Fruit fly (Drosophila melanogaster) whole organism, prepupa: ENCODE data around the gene CG13390.

ENCODE experiments used
- CG10669 ChIP-seq: fragments of 200-800 bp; sonication (Bioruptor generic); optimal IDR thresholded peaks from 3 replicates; lab custom pipeline; 2018; ENCODE audit warnings: missing biosample characterization, mild to moderate bottlenecking, missing genetic modification characterization, moderate library complexity
- CG11294 ChIP-seq: fragments of 200-800 bp; sonication (Bioruptor generic); IDR thresholded peaks from 2 replicates; pipeline ENCODE4 v1.3.6; 2022; ENCODE audit warnings: missing biosample characterization, missing genetic modification characterization
- CG11762 ChIP-seq: fragments of 200-800 bp; sonication (Bioruptor generic); optimal IDR thresholded peaks from 3 replicates; lab custom pipeline; 2016; ENCODE audit warnings: missing biosample characterization, missing genetic modification characterization; ENCODE audit not compliant: insufficient read depth
- CG11902 ChIP-seq: fragments of 200-800 bp; sonication (Bioruptor generic); optimal IDR thresholded peaks from 3 replicates; lab custom pipeline; 2016; ENCODE audit warnings: missing biosample characterization, missing genetic modification characterization
- CG15336 ChIP-seq: fragments of 200-800 bp; sonication (Bioruptor generic); IDR thresholded peaks from 2 replicates; pipeline ENCODE4 v1.3.6; 2022; ENCODE audit warnings: missing biosample characterization, missing genetic modification characterization
- CG1621 ChIP-seq: fragments of 200-800 bp; sonication (Bioruptor generic); optimal IDR thresholded peaks from 3 replicates; lab custom pipeline; 2018; ENCODE audit warnings: missing biosample characterization, mild to moderate bottlenecking, missing genetic modification characterization
- CG16779 ChIP-seq: fragments of 200-800 bp; sonication (Bioruptor generic); optimal IDR thresholded peaks from 3 replicates; lab custom pipeline; 2017; ENCODE audit warnings: missing biosample characterization, mild to moderate bottlenecking, missing genetic modification characterization
- CG3032 ChIP-seq: fragments of 200-800 bp; optimal IDR thresholded peaks from 2 replicates; lab custom pipeline; 2019; ENCODE audit warnings: missing biosample characterization, mild to moderate bottlenecking, missing genetic modification characterization, moderate library complexity
- CG3919 ChIP-seq: fragments of 200-800 bp; sonication (Bioruptor generic); optimal IDR thresholded peaks from 3 replicates; lab custom pipeline; 2016; ENCODE audit warnings: missing biosample characterization, missing genetic modification characterization
- CG6163 ChIP-seq: fragments of 200-800 bp; sonication (Bioruptor generic); IDR thresholded peaks from 3 replicates; pipeline ENCODE4 v1.3.6; 2022; ENCODE audit warnings: missing biosample characterization, missing genetic modification characterization
- CG6276 ChIP-seq: fragments of 200-800 bp; sonication (Bioruptor generic); optimal IDR thresholded peaks from 2 replicates; lab custom pipeline; 2017; ENCODE audit warnings: missing biosample characterization, mild to moderate bottlenecking, missing genetic modification characterization
- CG6792 ChIP-seq: fragments of 200-800 bp; sonication (Bioruptor generic); optimal IDR thresholded peaks from 3 replicates; lab custom pipeline; 2016; ENCODE audit warnings: missing biosample characterization, missing genetic modification characterization
- CG6854 ChIP-seq: fragments of 200-800 bp; sonication (Bioruptor generic); optimal IDR thresholded peaks from 2 replicates; lab custom pipeline; 2017; ENCODE audit warnings: missing biosample characterization, mild to moderate bottlenecking, missing genetic modification characterization
- CG8119 ChIP-seq: fragments of 200-800 bp; sonication (Bioruptor generic); IDR thresholded peaks from 3 replicates; pipeline ENCODE4 v1.3.6; 2022; ENCODE audit warnings: missing biosample characterization, missing genetic modification characterization
- CG8319 ChIP-seq: fragments of 200-800 bp; sonication (Bioruptor generic); optimal IDR thresholded peaks from 3 replicates; lab custom pipeline; 2016; ENCODE audit warnings: missing biosample characterization, missing genetic modification characterization
- CG8632 ChIP-seq: fragments of 200-800 bp; sonication (Bioruptor generic); optimal IDR thresholded peaks from 3 replicates; lab custom pipeline; 2016; ENCODE audit warnings: missing biosample characterization, missing genetic modification characterization
- Eip78C ChIP-seq: fragments of 200-800 bp; sonication (Bioruptor generic); peaks from one replicate; lab custom pipeline; 2016; ENCODE audit warnings: missing biosample characterization, missing genetic modification characterization
- Ets21C ChIP-seq: fragments of 200-800 bp; sonication (Bioruptor generic); optimal IDR thresholded peaks from 3 replicates; lab custom pipeline; 2016; ENCODE audit warnings: missing biosample characterization, missing genetic modification characterization
- Gug ChIP-seq: fragments of 200-800 bp; sonication (Bioruptor generic); IDR thresholded peaks from 2 replicates; pipeline ENCODE4 v1.3.6; 2022; ENCODE audit warnings: missing biosample characterization, missing genetic modification characterization
- Hr39 ChIP-seq: fragments of 200-800 bp; sonication (Bioruptor generic); optimal IDR thresholded peaks from 2 replicates; lab custom pipeline; 2016; ENCODE audit warnings: missing biosample characterization, missing genetic modification characterization
- Hr4 ChIP-seq: fragments of 200-800 bp; sonication (Bioruptor generic); optimal IDR thresholded peaks from 3 replicates; lab custom pipeline; 2016; ENCODE audit warnings: missing biosample characterization, missing genetic modification characterization
- Lpt ChIP-seq: fragments of 200-800 bp; sonication (Bioruptor generic); optimal IDR thresholded peaks from 3 replicates; lab custom pipeline; 2016; ENCODE audit warnings: missing biosample characterization, missing genetic modification characterization
- Met ChIP-seq: fragments of 200-800 bp; sonication (Bioruptor generic); optimal IDR thresholded peaks from 3 replicates; lab custom pipeline; 2016; ENCODE audit warnings: missing biosample characterization, missing genetic modification characterization
- OdsH ChIP-seq: fragments of 200-800 bp; sonication (Bioruptor generic); optimal IDR thresholded peaks from 3 replicates; lab custom pipeline; 2016; ENCODE audit warnings: missing biosample characterization, missing genetic modification characterization
- Smox ChIP-seq: fragments of 200-800 bp; sonication (Bioruptor generic); optimal IDR thresholded peaks from 3 replicates; lab custom pipeline; 2016; ENCODE audit warnings: missing biosample characterization, missing genetic modification characterization
- Sox102F ChIP-seq: fragments of 200-800 bp; sonication (Bioruptor generic); optimal IDR thresholded peaks from 2 replicates; lab custom pipeline; 2016; ENCODE audit warnings: missing biosample characterization, mild to moderate bottlenecking, missing genetic modification characterization
- Sox14 ChIP-seq: fragments of 200-800 bp; sonication (Bioruptor generic); optimal IDR thresholded peaks from 3 replicates; lab custom pipeline; 2016; ENCODE audit warnings: missing biosample characterization, missing genetic modification characterization
- achi ChIP-seq: fragments of 200-800 bp; sonication (Bioruptor generic); optimal IDR thresholded peaks from 3 replicates; lab custom pipeline; 2016; ENCODE audit warnings: missing biosample characterization, missing genetic modification characterization
- acj6 ChIP-seq: fragments of 200-800 bp; sonication (Bioruptor generic); optimal IDR thresholded peaks from 3 replicates; lab custom pipeline; 2016; ENCODE audit warnings: missing biosample characterization, missing genetic modification characterization
- cyc ChIP-seq: fragments of 200-800 bp; sonication (Bioruptor generic); optimal IDR thresholded peaks from 3 replicates; lab custom pipeline; 2016; ENCODE audit warnings: missing biosample characterization, missing genetic modification characterization
- dac ChIP-seq: fragments of 200-800 bp; sonication (Bioruptor generic); optimal IDR thresholded peaks from 2 replicates; lab custom pipeline; 2017; ENCODE audit warnings: missing biosample characterization, mild to moderate bottlenecking, missing genetic modification characterization
- esn ChIP-seq: fragments of 200-800 bp; sonication (Bioruptor generic); optimal IDR thresholded peaks from 2 replicates; lab custom pipeline; 2016; ENCODE audit warnings: missing biosample characterization, mild to moderate bottlenecking, missing genetic modification characterization, moderate library complexity
- fd59A ChIP-seq: fragments of 200-800 bp; sonication (Bioruptor generic); optimal IDR thresholded peaks from 2 replicates; lab custom pipeline; 2017; ENCODE audit warnings: missing biosample characterization, mild to moderate bottlenecking, missing genetic modification characterization, missing genetic modification reagents
- fkh ChIP-seq: fragments of 200-800 bp; sonication (Bioruptor generic); optimal IDR thresholded peaks from 3 replicates; lab custom pipeline; 2017; ENCODE audit warnings: missing biosample characterization, mild to moderate bottlenecking, missing genetic modification characterization, moderate library complexity
- lz ChIP-seq: fragments of 200-800 bp; sonication (Bioruptor generic); optimal IDR thresholded peaks from 3 replicates; lab custom pipeline; 2016; ENCODE audit warnings: missing biosample characterization, missing genetic modification characterization
- net ChIP-seq: fragments of 200-800 bp; sonication (Bioruptor generic); optimal IDR thresholded peaks from 3 replicates; lab custom pipeline; 2016; ENCODE audit warnings: missing biosample characterization, missing genetic modification characterization
- pdm3 ChIP-seq: fragments of 200-800 bp; sonication (Bioruptor generic); optimal IDR thresholded peaks from 3 replicates; lab custom pipeline; 2016; ENCODE audit warnings: missing biosample characterization, missing genetic modification characterization
- salr ChIP-seq, 2 experiments: fragments of 200-800 bp; sonication (Bioruptor generic); optimal IDR thresholded peaks; 3 replicates each; lab custom pipeline; 2016 to 2018; ENCODE audit warnings: missing biosample characterization in 2 of 2, missing genetic modification characterization in 2 of 2, mild to moderate bottlenecking in 1 of 2
- ss ChIP-seq, 2 experiments: fragments of 200-800 bp; sonication (Bioruptor generic); optimal IDR thresholded peaks; 2 replicates in 1 of 2; 3 replicates in 1 of 2; lab custom pipeline; 2017 to 2018; ENCODE audit warnings: mild to moderate bottlenecking in 2 of 2, missing biosample characterization in 2 of 2, missing genetic modification characterization in 2 of 2, moderate library complexity in 1 of 2
- svp ChIP-seq: fragments of 200-800 bp; sonication (Bioruptor generic); peaks from one replicate; lab custom pipeline; 2016; ENCODE audit warnings: missing biosample characterization, missing genetic modification characterization
- topi ChIP-seq: fragments of 200-800 bp; sonication (Bioruptor generic); optimal IDR thresholded peaks from 3 replicates; lab custom pipeline; 2016; ENCODE audit warnings: missing biosample characterization, missing genetic modification characterization

CG13390 gene

dm6 chr2L:8365701-8366643 lies 10.6 kb downstream of the CG13390 start, which contains the start of gene Pp2A-29B (continued):
- TF ChIP-seq net (no peak), Sox102F (peak; percentile 42), Eip78C (GFP tag; lab: Kevin White, UChicago) (peak; percentile 77), CG6854 (no peak), CG10669 (GFP tag; lab: Kevin White, UChicago) (peak; percentile 19), Smox (GFP tag; lab: Kevin White, UChicago) (peak; percentile 58), svp (GFP tag; lab: Kevin White, UChicago) (peak; percentile 82), acj6 (GFP tag; lab: Kevin White, UChicago) (peak; percentile 15), Met (GFP tag; lab: Kevin White, UChicago) (peak; percentile 40), CG6792 (GFP tag; lab: Kevin White, UChicago) (no peak), Ets21C (GFP tag; lab: Kevin White, UChicago) (peak; percentile 50), achi (GFP tag; lab: Kevin White, UChicago) (peak; percentile 92), CG3032 (peak; percentile 12)

dm6 chr2L:8364006-8364956 lies 12.3 kb downstream of the CG13390 start, which contains the start of the genes RpS13 and CSN8:
TSS of gene RpS13 (minus strand) at chr2L:8364662.
TSS of gene CSN8 (plus strand) at chr2L:8364855.
- TF ChIP-seq CG1621 (tag; lab: Kevin White, UChicago) = peak; percentile 49
- no peak for TF ChIP-seq Lpt (GFP tag; lab: Kevin White, UChicago)
- no peak for TF ChIP-seq salr (GFP tag; optimal IDR thresholded peaks at IDR 0.05; lab: Kevin White, UChicago)
- no peak for TF ChIP-seq acj6 (GFP tag; lab: Kevin White, UChicago)
- peak; percentile 16 for TF ChIP-seq Met (GFP tag; lab: Kevin White, UChicago)
- TF ChIP-seq Sox14 = peak; percentile 34
- TF ChIP-seq Ets21C (GFP tag; lab: Kevin White, UChicago) = no peak
- TF ChIP-seq topi (GFP tag; lab: Kevin White, UChicago) = peak; percentile 8
- TF ChIP-seq CG8632 (GFP tag; lab: Kevin White, UChicago) = no peak
- TF ChIP-seq cyc = no peak
- TF ChIP-seq dac (GFP tag; lab: Kevin White, UChicago) = no peak
- peak; percentile 15 for TF ChIP-seq lz (GFP tag; lab: Kevin White, UChicago)
- peak in 1 of 2 experiments; percentile 9 for TF ChIP-seq ss (GFP tag; optimal IDR thresholded peaks at IDR 0.05; lab: Kevin White, UChicago)
- TF ChIP-seq CG16779 (tag; lab: Kevin White, UChicago) = no peak
- TF ChIP-seq CG11902 (GFP tag; lab: Kevin White, UChicago) = no peak
- peak; percentile 53 for TF ChIP-seq fkh
- no peak for TF ChIP-seq CG6276
- TF ChIP-seq Sox102F = no peak
- peak; percentile 100 for TF ChIP-seq achi (GFP tag; lab: Kevin White, UChicago)
- no peak for TF ChIP-seq CG3919 (GFP tag; lab: Kevin White, UChicago)
- no peak for TF ChIP-seq CG15336
- TF ChIP-seq CG10669 (GFP tag; lab: Kevin White, UChicago) = no peak
- peak; percentile 36 for TF ChIP-seq esn (GFP tag; lab: Kevin White, UChicago)
- TF ChIP-seq OdsH (GFP tag; lab: Kevin White, UChicago) = no peak
- no peak for TF ChIP-seq CG3032
- TF ChIP-seq Hr4 (GFP tag; lab: Kevin White, UChicago) = no peak
- no peak for TF ChIP-seq CG11294
- TF ChIP-seq Gug (GFP tag; lab: Robert Waterston, UW) = no peak
- TF ChIP-seq Eip78C (GFP tag; lab: Kevin White, UChicago) = peak; percentile 59
- TF ChIP-seq fd59A (GFP tag; lab: Kevin White, UChicago) = no peak
- TF ChIP-seq CG6163 (GFP tag; lab: Robert Waterston, UW) = no peak
- peak; percentile 7 for TF ChIP-seq Hr39 (GFP tag; lab: Kevin White, UChicago)
- peak; percentile 7 for TF ChIP-seq Smox (GFP tag; lab: Kevin White, UChicago)
- no peak for TF ChIP-seq pdm3 (GFP tag; lab: Kevin White, UChicago)
- TF ChIP-seq CG11762 (GFP tag; lab: Kevin White, UChicago) = no peak
- no peak for TF ChIP-seq CG8319 (GFP tag; lab: Kevin White, UChicago)
- 0 out of 3 replicates have a peak, but pooled peaks have one; percentile 18 for TF ChIP-seq CG8119 (GFP tag; lab: Robert Waterston, UW)
- TF ChIP-seq svp (GFP tag; lab: Kevin White, UChicago) = no peak
